Fruit fly (Drosophila melanogaster) whole organism, pupa: ENCODE measurements around the gene ND-20L.

ENCODE experiments used
- CG10348 ChIP-seq: fragments of 200-800 bp; sonication (Bioruptor generic); IDR thresholded peaks from 2 replicates; pipeline ENCODE4 v1.3.6; 2022; ENCODE audit warnings: missing biosample characterization, missing genetic modification characterization
- CG14655 ChIP-seq: fragments of 200-800 bp; sonication (Bioruptor generic); optimal IDR thresholded peaks from 3 replicates; lab custom pipeline; 2017; ENCODE audit warnings: mild to moderate bottlenecking, missing biosample characterization, missing genetic modification reagents, missing genetic modification characterization
- CG9948 ChIP-seq: fragments of 200-800 bp; sonication (Bioruptor generic); optimal IDR thresholded peaks from 2 replicates; lab custom pipeline; 2018; ENCODE audit warnings: missing biosample characterization, mild to moderate bottlenecking, missing genetic modification characterization, moderate library complexity
- EcR ChIP-seq: fragments of 200-800 bp; sonication (Bioruptor generic); optimal IDR thresholded peaks from 3 replicates; lab custom pipeline; 2019; ENCODE audit warnings: missing biosample characterization, missing genetic modification characterization, mild to moderate bottlenecking, moderate library complexity, missing genetic modification reagents
- Ets98B ChIP-seq: fragments of 200-800 bp; sonication (Bioruptor generic); IDR thresholded peaks from 2 replicates; pipeline ENCODE4 v1.3.6; 2022; ENCODE audit warnings: missing biosample characterization, missing genetic modification characterization
- Pif1A ChIP-seq: fragments of 200-800 bp; sonication (Bioruptor generic); optimal IDR thresholded peaks from 3 replicates; lab custom pipeline; 2016; ENCODE audit warnings: missing biosample characterization, missing genetic modification characterization
- rn ChIP-seq: fragments of 200-800 bp; sonication (Bioruptor generic); IDR thresholded peaks from 2 replicates; pipeline ENCODE4 v1.3.6; 2022; ENCODE audit warnings: missing biosample characterization, missing genetic modification characterization

DNA sequence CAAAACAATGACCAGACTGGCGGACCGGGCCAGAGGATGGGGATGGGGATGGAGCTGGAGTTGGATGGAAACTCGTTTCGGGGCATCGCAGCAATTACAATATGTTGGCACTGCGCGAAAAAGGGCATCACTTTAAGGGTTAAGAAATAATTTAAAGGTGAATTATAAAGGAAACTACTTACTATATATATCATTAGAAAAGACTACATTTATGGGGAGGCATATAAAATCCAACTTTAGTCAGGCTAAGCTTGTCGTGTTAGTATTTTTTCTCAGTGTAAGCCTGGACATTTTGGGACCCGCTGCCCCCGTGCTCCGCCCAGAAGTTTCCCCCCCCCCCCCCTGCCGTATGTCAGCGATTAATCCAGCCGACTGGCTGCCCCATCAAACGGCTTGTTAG, 8.9 kb upstream of the ND-20L start:
- TF ChIP-seq Ets98B (peak; percentile 64), rn (peak; percentile 56), CG10348 (GFP tag; lab: Robert Waterston, UW) (no peak), CG9948 (tag; lab: Kevin White, UChicago) (no peak), Pif1A (GFP tag; lab: Kevin White, UChicago) (no peak), CG14655 (GFP tag; lab: Kevin White, UChicago) (no peak), EcR (GFP tag; lab: Kevin White, UChicago) (no peak)
